Worm (Caenorhabditis elegans): ENCODE measurements around the gene F12A10.6.

DNA sequence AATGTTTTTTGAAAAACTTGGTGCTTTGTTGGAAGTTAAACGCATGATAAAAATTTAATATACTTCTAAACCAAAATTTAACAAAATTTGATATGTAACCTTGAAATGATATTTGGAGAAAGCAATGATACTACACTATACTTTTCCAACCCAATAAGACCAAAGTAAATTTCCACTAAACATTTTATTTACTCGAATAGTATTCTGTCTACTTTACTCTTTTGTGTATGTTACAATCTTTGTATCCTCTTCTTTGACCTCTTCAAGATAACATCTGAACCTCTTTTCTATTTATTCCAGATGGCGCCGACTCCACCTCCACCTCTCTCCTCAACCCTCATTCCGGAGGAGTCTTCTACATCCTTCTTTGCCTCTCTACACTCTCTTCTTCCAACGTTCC is 40.8 kb downstream of the F12A10.6 start, which contains the start of gene dhs-5:
- TF ChIP-seq tab-1 (GFP tag; IDR thresholded peaks at IDR 0.05) (no peak), med-1 (GFP tag; optimal IDR thresholded peaks at IDR 0.05; ENCODE audit: insufficient read depth) (no peak), flt-1 (GFP tag; IDR thresholded peaks at IDR 0.05) (no peak), T22C8.4 (GFP tag; IDR thresholded peaks at IDR 0.05) (no peak), ref-1 (GFP tag; conservative IDR thresholded peaks at IDR 0.05) (no peak), klf-2 (GFP tag; conservative IDR thresholded peaks at IDR 0.05) (no peak), cog-1 (tag; optimal IDR thresholded peaks at IDR 0.05) (no peak)
